Worm (Caenorhabditis elegans) whole organism, L2 larva: ENCODE data around the gene clec-84.

Experiments
- C34F6.9 ChIP-seq: fragments of 150-350 bp; optimal IDR thresholded peaks from 2 replicates; lab custom pipeline; 2014; ENCODE audit warnings: missing biosample characterization, missing genetic modification characterization
- Y55F3AM.14 ChIP-seq: fragments of 200-800 bp; sonication (Bioruptor generic); optimal IDR thresholded peaks from 2 replicates; lab custom pipeline; 2018; ENCODE audit warnings: mild to moderate bottlenecking, missing genetic modification characterization, missing compliant biosample characterization
- alr-1 ChIP-seq: fragments of 150-350 bp; optimal IDR thresholded peaks from 2 replicates; lab custom pipeline; 2014; ENCODE audit warnings: missing biosample characterization, missing genetic modification characterization
- ama-1 ChIP-seq: fragments of 150-350 bp; optimal IDR thresholded peaks from 2 replicates; lab custom pipeline; 2018; ENCODE audit warnings: inconsistent platforms
- blmp-1 ChIP-seq: sonication (generic microtip); optimal IDR thresholded peaks from 2 replicates; lab custom pipeline; 2017; ENCODE audit warnings: missing genetic modification characterization, mild to moderate bottlenecking, missing compliant biosample characterization, antibody characterized with exemption, moderate library complexity; ENCODE audit not compliant: insufficient read depth
- ceh-16 ChIP-seq: fragments of 150-350 bp; optimal IDR thresholded peaks from 2 replicates; lab custom pipeline; 2014; ENCODE audit warnings: missing biosample characterization, missing genetic modification characterization
- ceh-82 ChIP-seq: fragments of 150-350 bp; optimal IDR thresholded peaks from 2 replicates; lab custom pipeline; 2014; ENCODE audit warnings: missing biosample characterization, missing genetic modification characterization
- crh-2 ChIP-seq: sonication (generic microtip); optimal IDR thresholded peaks from 2 replicates; lab custom pipeline; 2017; ENCODE audit warnings: missing biosample characterization, missing genetic modification characterization
- dmd-4 ChIP-seq: sonication (generic microtip); optimal IDR thresholded peaks from 2 replicates; lab custom pipeline; 2017; ENCODE audit warnings: missing biosample characterization, missing genetic modification characterization
- egl-27 ChIP-seq: sonication (generic microtip); optimal IDR thresholded peaks from 3 replicates; lab custom pipeline; 2017; ENCODE audit warnings: missing biosample characterization, missing genetic modification reagents, missing genetic modification characterization
- elt-1 ChIP-seq: fragments of 150-350 bp; optimal IDR thresholded peaks from 2 replicates; lab custom pipeline; 2014; ENCODE audit warnings: missing biosample characterization, missing genetic modification characterization
- elt-3 ChIP-seq: sonication (generic microtip); optimal IDR thresholded peaks from 2 replicates; lab custom pipeline; 2017; ENCODE audit warnings: missing biosample characterization, missing genetic modification characterization
- fos-1 ChIP-seq: fragments of 150-350 bp; optimal IDR thresholded peaks from 2 replicates; lab custom pipeline; 2014; ENCODE audit warnings: missing biosample characterization, missing genetic modification characterization
- gmeb-1 ChIP-seq: fragments of 150-350 bp; optimal IDR thresholded peaks from 2 replicates; lab custom pipeline; 2014; ENCODE audit warnings: missing biosample characterization, missing genetic modification characterization
- lin-11 ChIP-seq: fragments of 150-350 bp; sonication (generic microtip); optimal IDR thresholded peaks from 2 replicates; lab custom pipeline; 2014; ENCODE audit warnings: missing biosample characterization, missing genetic modification characterization, inconsistent platforms, mixed read lengths
- lin-13 ChIP-seq: fragments of 150-350 bp; optimal IDR thresholded peaks from 2 replicates; lab custom pipeline; 2014; ENCODE audit warnings: missing biosample characterization, missing genetic modification reagents, missing genetic modification characterization
- lin-39 ChIP-seq: fragments of 150-350 bp; optimal IDR thresholded peaks from 2 replicates; lab custom pipeline; 2014; ENCODE audit warnings: missing biosample characterization, missing genetic modification reagents, missing genetic modification characterization
- lsy-2 ChIP-seq, 2 experiments: fragments of 150-350 bp in 1 of 2; sonication (generic microtip) in 1 of 2; optimal IDR thresholded peaks; 2 replicates each; lab custom pipeline; 2014 to 2017; ENCODE audit warnings: missing biosample characterization in 2 of 2, missing genetic modification characterization in 2 of 2
- mab-5 ChIP-seq: fragments of 150-350 bp; optimal IDR thresholded peaks from 2 replicates; lab custom pipeline; 2014; ENCODE audit warnings: missing biosample characterization, missing genetic modification characterization
- mbf-1 ChIP-seq: sonication (generic microtip); optimal IDR thresholded peaks from 2 replicates; lab custom pipeline; 2017; ENCODE audit warnings: missing biosample characterization, missing genetic modification characterization
- mdl-1 ChIP-seq, 2 experiments: fragments of 150-350 bp in 1 of 2; sonication (generic microtip) in 1 of 2; optimal IDR thresholded peaks; 2 replicates each; lab custom pipeline; 2017; ENCODE audit warnings: missing biosample characterization in 2 of 2, missing genetic modification characterization in 2 of 2
- nhr-10 ChIP-seq: sonication (generic microtip); optimal IDR thresholded peaks from 2 replicates; lab custom pipeline; 2017; ENCODE audit warnings: missing biosample characterization, missing genetic modification characterization
- nhr-11 ChIP-seq: fragments of 150-350 bp; optimal IDR thresholded peaks from 2 replicates; lab custom pipeline; 2014; ENCODE audit warnings: missing biosample characterization, missing genetic modification characterization
- nhr-129 ChIP-seq: fragments of 150-350 bp; optimal IDR thresholded peaks from 2 replicates; lab custom pipeline; 2014; ENCODE audit warnings: missing biosample characterization, missing genetic modification characterization
- nhr-21 ChIP-seq: fragments of 150-350 bp; optimal IDR thresholded peaks from 2 replicates; lab custom pipeline; 2014; ENCODE audit warnings: missing biosample characterization, missing genetic modification characterization
- nhr-23 ChIP-seq: fragments of 150-350 bp; optimal IDR thresholded peaks from 2 replicates; lab custom pipeline; 2014; ENCODE audit warnings: missing biosample characterization, missing genetic modification reagents, missing genetic modification characterization
- nhr-25 ChIP-seq: fragments of 150-350 bp; sonication (generic microtip); optimal IDR thresholded peaks from 3 replicates; lab custom pipeline; 2014; ENCODE audit warnings: missing biosample characterization, missing genetic modification characterization
- peb-1 ChIP-seq: fragments of 150-350 bp; optimal IDR thresholded peaks from 2 replicates; lab custom pipeline; 2014; ENCODE audit warnings: missing biosample characterization, missing genetic modification characterization
- sma-3 ChIP-seq: sonication (generic microtip); optimal IDR thresholded peaks from 2 replicates; lab custom pipeline; 2016; ENCODE audit warnings: missing genetic modification reagents, missing genetic modification characterization, missing compliant biosample characterization
- snpc-4 ChIP-seq: fragments of 150-350 bp; optimal IDR thresholded peaks from 2 replicates; lab custom pipeline; 2014; ENCODE audit warnings: missing biosample characterization, missing genetic modification characterization
- unc-39 ChIP-seq: fragments of 150-350 bp; optimal IDR thresholded peaks from 2 replicates; lab custom pipeline; 2014; ENCODE audit warnings: missing biosample characterization, missing genetic modification characterization
- unc-55 ChIP-seq: fragments of 150-350 bp; sonication (generic microtip); optimal IDR thresholded peaks from 3 replicates; lab custom pipeline; 2014; ENCODE audit warnings: missing biosample characterization, missing genetic modification reagents, missing genetic modification characterization
- unc-62 ChIP-seq: fragments of 150-350 bp; optimal IDR thresholded peaks from 2 replicates; lab custom pipeline; 2014; ENCODE audit warnings: missing biosample characterization, missing genetic modification reagents, missing genetic modification characterization
- ztf-1 ChIP-seq: fragments of 200-800 bp; sonication (Bioruptor generic); conservative IDR thresholded peaks from 2 replicates; pipeline ENCODE4 v1.3.6; 2022; ENCODE audit warnings: missing genetic modification characterization, missing compliant biosample characterization
- ztf-11 ChIP-seq: sonication (generic microtip); optimal IDR thresholded peaks from 2 replicates; lab custom pipeline; 2017; ENCODE audit warnings: missing biosample characterization, missing genetic modification characterization
- ztf-4 ChIP-seq: fragments of 150-350 bp; optimal IDR thresholded peaks from 2 replicates; lab custom pipeline; 2014; ENCODE audit warnings: missing biosample characterization, missing genetic modification characterization

clec-84 gene

ce11 chrIV:2805525-2805924 is 36.7 kb upstream of the clec-84 start, which contains the start of gene Y54G2A.45 (continued):
- no peak for TF ChIP-seq ceh-82 (tag; lab: Kevin White, UChicago)
- TF ChIP-seq alr-1 (tag; lab: Kevin White, UChicago), result no peak

DNA sequence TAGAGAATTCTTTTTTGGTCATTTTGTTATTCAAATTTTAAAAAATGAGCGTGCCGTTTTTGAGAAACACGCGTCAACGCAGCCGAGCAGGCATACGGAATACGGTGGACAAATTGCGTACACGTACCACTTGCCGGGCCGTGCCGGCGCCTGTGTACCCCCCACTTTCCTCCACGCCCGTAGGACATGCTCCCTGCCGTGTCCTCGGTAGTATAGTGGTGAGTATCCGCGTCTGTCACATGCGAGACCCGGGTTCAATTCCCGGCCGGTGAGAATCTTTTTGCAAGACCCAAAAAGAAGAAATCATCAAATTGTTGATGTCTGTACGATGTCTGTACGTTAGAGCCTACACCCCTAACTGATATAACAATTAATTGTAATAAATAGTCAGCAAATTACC is 34.1 kb upstream of the clec-84 start:
- no peak for TF ChIP-seq snpc-4 (tag; lab: Kevin White, UChicago)
- TF ChIP-seq ceh-16 (tag; lab: Kevin White, UChicago), result no peak
- no peak for TF ChIP-seq ztf-1 (GFP tag; lab: Robert Waterston, UW)
- no peak for TF ChIP-seq ceh-82 (tag; lab: Kevin White, UChicago)
- TF ChIP-seq elt-3, result no peak
- no peak for TF ChIP-seq unc-55
- TF ChIP-seq fos-1 (tag; lab: Kevin White, UChicago), result no peak
- TF ChIP-seq elt-1 (tag; lab: Kevin White, UChicago), result no peak
- no peak for TF ChIP-seq ama-1 (lab: Kevin White, UChicago)
- no peak for TF ChIP-seq mbf-1 (tag; lab: Kevin White, UChicago)
- TF ChIP-seq C34F6.9, result no peak
- no peak for TF ChIP-seq blmp-1
- TF ChIP-seq peb-1 (tag; lab: Kevin White, UChicago), result no peak
- no peak for TF ChIP-seq Y55F3AM.14
- TF ChIP-seq lin-39 (tag; lab: Kevin White, UChicago), result no peak
- TF ChIP-seq nhr-11 (tag; lab: Kevin White, UChicago), result no peak
- TF ChIP-seq ztf-11, result no peak
- no peak for TF ChIP-seq nhr-25 (tag; lab: Kevin White, UChicago)

- TF ChIP-seq ceh-16 (tag; lab: Kevin White, UChicago) (no peak), lsy-2 (tag; optimal IDR thresholded peaks at IDR 0.05; lab: Kevin White, UChicago) (no peak), ztf-1 (GFP tag; lab: Robert Waterston, UW) (no peak), sma-3 (GFP tag; lab: Kevin White, UChicago) (no peak), nhr-11 (tag; lab: Kevin White, UChicago) (no peak), dmd-4 (tag; lab: Kevin White, UChicago) (no peak), mab-5 (no peak), lin-13 (no peak), elt-1 (tag; lab: Kevin White, UChicago) (no peak), Y55F3AM.14 (no peak), ztf-4 (tag; lab: Kevin White, UChicago) (no peak), nhr-23 (tag; lab: Kevin White, UChicago) (no peak), unc-62 (GFP tag; lab: Kevin White, UChicago) (no peak), unc-39 (tag; lab: Kevin White, UChicago) (no peak), nhr-10 (tag; lab: Kevin White, UChicago) (no peak), lin-39 (tag; lab: Kevin White, UChicago) (no peak)
Observed at ce11 chrIV:2809208-2809607, 33.1 kb upstream of the clec-84 start, which contains the start of gene Y54G2A.76. Gene Y54G2A.76 (plus strand): TSS chrIV:2809410.

ce11 chrIV:2817038-2817437 is 25.2 kb upstream of the clec-84 start:
- TF ChIP-seq gmeb-1 (tag; lab: Kevin White, UChicago), result no peak
- TF ChIP-seq elt-1 (tag; lab: Kevin White, UChicago), result no peak
- no peak for TF ChIP-seq elt-3
- TF ChIP-seq lsy-2 (tag; optimal IDR thresholded peaks at IDR 0.05; lab: Kevin White, UChicago), result no peak
- TF ChIP-seq egl-27 (tag; lab: Kevin White, UChicago), result no peak
- TF ChIP-seq nhr-11 (tag; lab: Kevin White, UChicago), result no peak
- TF ChIP-seq lin-11 (tag; lab: Kevin White, UChicago), result no peak
- no peak for TF ChIP-seq nhr-129
- TF ChIP-seq ztf-1 (GFP tag; lab: Robert Waterston, UW), result no peak

DNA sequence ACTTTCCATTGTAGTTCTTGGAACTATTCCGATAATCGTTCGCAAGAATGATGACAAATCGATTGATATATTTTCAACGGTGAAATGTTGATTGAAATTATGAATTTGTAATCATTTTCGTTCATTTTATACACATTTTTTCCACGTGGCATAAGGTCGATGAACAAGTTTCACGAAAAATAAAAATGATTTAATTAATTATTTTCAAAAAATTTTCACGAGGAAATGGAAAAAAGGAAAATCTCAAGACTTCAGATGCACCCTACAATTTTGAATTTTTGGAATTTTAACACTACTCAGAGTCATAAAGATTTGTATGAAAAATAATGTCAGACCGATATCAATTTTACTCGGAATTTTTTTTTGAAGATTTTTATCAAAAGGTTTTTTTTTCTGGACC is 22.6 kb upstream of the clec-84 start, which contains the start of gene Y54G2A.13:
TSS of gene Y54G2A.13 (minus strand) at position 101 of the 400 bp plus-strand sequence.
- TF ChIP-seq lin-13 (no peak), mdl-1 (tag; optimal IDR thresholded peaks at IDR 0.05; lab: Kevin White, UChicago) (no peak), C34F6.9 (no peak), crh-2 (tag; lab: Kevin White, UChicago) (no peak), nhr-21 (tag; lab: Kevin White, UChicago) (no peak), unc-39 (tag; lab: Kevin White, UChicago) (no peak), unc-55 (no peak), nhr-23 (tag; lab: Kevin White, UChicago) (no peak)
